Worm (Caenorhabditis elegans) whole organism, mixed stage, embryonic: ENCODE measurements around the gene acbp-4.

Source experiments
- lsy-2 ChIP-seq: fragments of 150-350 bp; optimal IDR thresholded peaks from 2 replicates; lab custom pipeline; 2014; ENCODE audit warnings: missing biosample characterization, missing genetic modification characterization
- pha-4 ChIP-seq: fragments of 150-350 bp; optimal IDR thresholded peaks from 2 replicates; lab custom pipeline; 2018; ENCODE audit warnings: missing biosample characterization, missing genetic modification reagents, missing genetic modification characterization
- snpc-4 ChIP-seq: fragments of 150-350 bp; optimal IDR thresholded peaks from 2 replicates; lab custom pipeline; 2014; ENCODE audit warnings: missing biosample characterization, missing genetic modification characterization
- unc-39 ChIP-seq: fragments of 150-350 bp; optimal IDR thresholded peaks from 2 replicates; lab custom pipeline; 2014; ENCODE audit warnings: missing biosample characterization, missing genetic modification characterization
- ztf-11 ChIP-seq: fragments of 150-350 bp; optimal IDR thresholded peaks from 2 replicates; lab custom pipeline; 2014; ENCODE audit warnings: missing biosample characterization, missing genetic modification characterization

ce11 chrIII:7277228-7277627, 31.7 kb downstream of the acbp-4 start, which contains the start of the genes spot-1 and B0361.11:
- TF ChIP-seq unc-39, result no peak
- TF ChIP-seq pha-4 (tag; lab: Kevin White, UChicago), result no peak
- no peak for TF ChIP-seq ztf-11
- TF ChIP-seq lsy-2, result peak; percentile 75
- TF ChIP-seq snpc-4 (tag; lab: Kevin White, UChicago), result no peak
